Worm (Caenorhabditis elegans) whole organism, L3 larva: ENCODE measurements around the gene hira-1.

Source experiments
- R02D3.7 ChIP-seq: fragments of 150-350 bp; optimal IDR thresholded peaks from 2 replicates; lab custom pipeline; 2014; ENCODE audit warnings: missing biosample characterization, missing genetic modification characterization
- ZK546.5 ChIP-seq: sonication (generic microtip); optimal IDR thresholded peaks from 2 replicates; lab custom pipeline; 2017; ENCODE audit warnings: missing biosample characterization, missing genetic modification characterization
- ama-1 ChIP-seq: fragments of 150-350 bp; optimal IDR thresholded peaks from 2 replicates; lab custom pipeline; 2018
- ceh-28 ChIP-seq: fragments of 150-350 bp; optimal IDR thresholded peaks from 2 replicates; lab custom pipeline; 2014; ENCODE audit warnings: missing biosample characterization, missing genetic modification reagents, missing genetic modification characterization
- daf-12 ChIP-seq: fragments of 150-350 bp; optimal IDR thresholded peaks from 2 replicates; lab custom pipeline; 2014; ENCODE audit warnings: missing biosample characterization, missing genetic modification reagents, missing genetic modification characterization
- egl-27 ChIP-seq: sonication (generic microtip); optimal IDR thresholded peaks from 4 replicates; lab custom pipeline; 2017; ENCODE audit warnings: missing biosample characterization, missing genetic modification reagents, missing genetic modification characterization
- elt-1 ChIP-seq: fragments of 150-350 bp; optimal IDR thresholded peaks from 2 replicates; lab custom pipeline; 2014; ENCODE audit warnings: missing biosample characterization, missing genetic modification characterization
- elt-3 ChIP-seq, 3 experiments: fragments of 150-350 bp in 1 of 3; sonication (generic microtip) in 2 of 3; optimal IDR thresholded peaks; 2 replicates in 2 of 3; 4 replicates in 1 of 3; lab custom pipeline; 2014 to 2017; ENCODE audit warnings: missing biosample characterization in 3 of 3, missing genetic modification characterization in 3 of 3
- eor-1 ChIP-seq, 2 experiments: fragments of 150-350 bp; optimal IDR thresholded peaks; 2 replicates each; lab custom pipeline; 2014 to 2018; ENCODE audit warnings: missing biosample characterization in 2 of 2, missing genetic modification characterization in 2 of 2
- fkh-10 ChIP-seq: sonication (generic microtip); optimal IDR thresholded peaks from 2 replicates; lab custom pipeline; 2017; ENCODE audit warnings: missing biosample characterization, missing genetic modification reagents, missing genetic modification characterization
- hmg-11 ChIP-seq: sonication (generic microtip); optimal IDR thresholded peaks from 2 replicates; lab custom pipeline; 2016; ENCODE audit warnings: missing genetic modification characterization, missing compliant biosample characterization
- lin-39 ChIP-seq: fragments of 150-350 bp; optimal IDR thresholded peaks from 2 replicates; lab custom pipeline; 2018; ENCODE audit warnings: missing biosample characterization, missing genetic modification reagents, missing genetic modification characterization
- mdl-1 ChIP-seq: fragments of 150-350 bp; optimal IDR thresholded peaks from 2 replicates; lab custom pipeline; 2014; ENCODE audit warnings: missing biosample characterization, missing genetic modification characterization
- mml-1 ChIP-seq: fragments of 150-350 bp; sonication (generic microtip); optimal IDR thresholded peaks from 3 replicates; lab custom pipeline; 2014; ENCODE audit warnings: missing biosample characterization, missing genetic modification characterization
- nfya-1 ChIP-seq: sonication (generic microtip); optimal IDR thresholded peaks from 2 replicates; lab custom pipeline; 2017; ENCODE audit warnings: missing genetic modification characterization, mild to moderate bottlenecking, missing compliant biosample characterization, antibody characterized with exemption, moderate library complexity; ENCODE audit not compliant: insufficient read depth
- nhr-23 ChIP-seq: fragments of 150-350 bp; optimal IDR thresholded peaks from 2 replicates; lab custom pipeline; 2014; ENCODE audit warnings: missing biosample characterization, missing genetic modification reagents, missing genetic modification characterization
- nhr-237 ChIP-seq: fragments of 150-350 bp; optimal IDR thresholded peaks from 2 replicates; lab custom pipeline; 2014; ENCODE audit warnings: missing biosample characterization, missing genetic modification characterization
- nhr-25 ChIP-seq: sonication (generic microtip); optimal IDR thresholded peaks from 2 replicates; lab custom pipeline; 2017; ENCODE audit warnings: missing biosample characterization, missing genetic modification characterization
- nhr-28 ChIP-seq: fragments of 150-350 bp; optimal IDR thresholded peaks from 2 replicates; lab custom pipeline; 2014; ENCODE audit warnings: missing biosample characterization, missing genetic modification characterization
- nhr-43 ChIP-seq: sonication (generic microtip); optimal IDR thresholded peaks from 2 replicates; lab custom pipeline; 2016; ENCODE audit warnings: mild to moderate bottlenecking, missing genetic modification characterization, missing compliant biosample characterization; ENCODE audit not compliant: poor library complexity, severe bottlenecking
- nhr-77 ChIP-seq: fragments of 150-350 bp; optimal IDR thresholded peaks from 2 replicates; lab custom pipeline; 2014; ENCODE audit warnings: missing biosample characterization, missing genetic modification characterization
- pha-4 ChIP-seq: fragments of 150-350 bp; optimal IDR thresholded peaks from 2 replicates; lab custom pipeline; 2014; ENCODE audit warnings: missing biosample characterization, missing genetic modification reagents, missing genetic modification characterization
- pqm-1 ChIP-seq: fragments of 150-350 bp; optimal IDR thresholded peaks from 2 replicates; lab custom pipeline; 2017; ENCODE audit warnings: missing biosample characterization, missing genetic modification characterization, inconsistent platforms
- skn-1 ChIP-seq: fragments of 150-350 bp; optimal IDR thresholded peaks from 2 replicates; lab custom pipeline; 2014; ENCODE audit warnings: missing biosample characterization, missing genetic modification characterization
- snpc-4 ChIP-seq: fragments of 150-350 bp; optimal IDR thresholded peaks from 2 replicates; lab custom pipeline; 2014; ENCODE audit warnings: missing biosample characterization, missing genetic modification characterization
- tbx-2 ChIP-seq: sonication (generic microtip); optimal IDR thresholded peaks from 2 replicates; lab custom pipeline; 2016; ENCODE audit warnings: mild to moderate bottlenecking, missing genetic modification characterization, missing compliant biosample characterization
- unc-39 ChIP-seq: sonication (generic microtip); optimal IDR thresholded peaks from 4 replicates; lab custom pipeline; 2017; ENCODE audit warnings: missing biosample characterization, missing genetic modification characterization
- zag-1 ChIP-seq: fragments of 150-350 bp; optimal IDR thresholded peaks from 2 replicates; lab custom pipeline; 2014; ENCODE audit warnings: missing biosample characterization, missing genetic modification characterization

The hira-1 gene

DNA sequence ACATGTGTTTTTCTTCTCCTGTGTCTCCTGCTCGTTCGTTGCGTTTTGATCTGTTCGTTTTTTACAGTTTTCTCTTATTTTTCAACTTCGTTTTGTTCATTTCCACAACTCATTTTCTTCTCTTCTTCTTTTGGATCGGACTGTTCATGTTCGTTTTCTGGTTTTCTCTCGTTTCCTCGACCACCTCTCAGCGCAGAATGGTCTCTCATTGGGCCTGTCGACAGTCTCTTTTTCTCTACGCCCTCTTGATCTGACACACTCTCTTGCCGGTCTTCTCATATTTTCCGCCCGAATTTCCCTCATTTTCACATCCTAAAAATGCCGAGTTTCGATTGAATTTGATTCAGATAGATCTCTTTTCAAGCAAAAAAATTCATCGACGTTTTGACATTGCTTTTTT, 9.3 kb upstream of the hira-1 start:
- no peak for TF ChIP-seq elt-1
- peak; percentile 30 for TF ChIP-seq nfya-1 (tag; lab: Kevin White, UChicago)

DNA sequence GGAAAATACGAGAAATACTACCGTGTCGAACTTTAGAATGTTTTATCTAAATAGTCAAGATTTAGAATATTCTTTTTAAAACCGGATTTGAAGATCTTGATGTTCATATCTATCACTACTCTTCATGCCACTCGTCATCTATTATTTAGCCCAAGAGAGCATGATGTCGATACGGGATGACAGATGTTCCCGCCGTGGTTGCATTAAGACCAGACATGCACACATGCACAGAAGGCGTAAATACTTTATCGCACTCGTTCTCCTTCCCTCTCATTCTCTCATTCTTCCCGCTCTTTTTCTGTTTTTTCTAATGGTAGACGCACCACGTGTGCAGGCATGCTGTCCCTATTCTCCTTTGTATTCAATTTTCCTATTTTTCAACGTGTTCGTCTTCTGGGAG, 7.6 kb upstream of the hira-1 start:
- TF ChIP-seq lin-39 (tag; lab: Kevin White, UChicago) (peak; percentile 43), nhr-237 (no peak)

DNA sequence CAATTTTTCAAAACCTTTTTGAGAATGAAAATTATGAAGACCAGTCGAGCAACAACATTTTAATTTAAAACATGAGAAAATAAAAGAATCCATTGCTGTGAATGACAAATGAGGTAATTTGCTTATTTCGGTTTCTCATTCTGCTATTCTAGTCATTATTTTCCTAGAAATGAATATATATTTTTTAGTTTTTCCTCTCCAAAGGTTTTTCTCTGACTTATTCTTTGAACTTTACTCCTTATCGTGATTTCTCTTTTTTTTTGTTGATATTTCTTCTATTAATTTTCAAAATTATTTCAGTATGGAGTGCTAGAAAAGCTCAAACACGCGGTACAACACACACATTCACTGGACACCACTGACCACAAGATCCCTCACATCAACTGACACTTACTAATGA, 5.3 kb upstream of the hira-1 start, which contains the start of gene pup-2:
Gene pup-2 (plus strand): TSS at position 301 of the 400 bp plus-strand sequence.
- TF ChIP-seq daf-12 (tag; lab: Kevin White, UChicago) = no peak
- no peak for TF ChIP-seq skn-1 (tag; lab: Kevin White, UChicago)
- TF ChIP-seq ceh-28 (tag; lab: Kevin White, UChicago) = no peak
- no peak for TF ChIP-seq pha-4 (tag; lab: Kevin White, UChicago)
- TF ChIP-seq nhr-28 = no peak
- no peak for TF ChIP-seq nhr-25 (tag; lab: Kevin White, UChicago)
- no peak for TF ChIP-seq egl-27
- TF ChIP-seq ZK546.5 = no peak
- TF ChIP-seq, all 47 proteins: peak for 0

- TF ChIP-seq hmg-11 (tag; lab: Kevin White, UChicago) = no peak
- TF ChIP-seq mml-1 (tag; lab: Kevin White, UChicago) = no peak
- no peak for TF ChIP-seq egl-27
- no peak for TF ChIP-seq ama-1 (lab: Kevin White, UChicago)
- no peak for TF ChIP-seq pqm-1 (tag; lab: Kevin White, UChicago)
- no peak for TF ChIP-seq daf-12 (tag; lab: Kevin White, UChicago)
- TF ChIP-seq R02D3.7 (tag; lab: Kevin White, UChicago) = no peak
- TF ChIP-seq fkh-10 (GFP tag; lab: Kevin White, UChicago) = no peak
- TF ChIP-seq mdl-1 = no peak
- TF ChIP-seq pha-4 (tag; lab: Kevin White, UChicago) = no peak
- TF ChIP-seq, all 47 proteins: peak for 0
These were observed 2.5 kb upstream of the hira-1 start, which contains the start of gene K10D2.8 for ce11 chrIII:5188426-5188825. TSS of gene K10D2.8 (plus strand) at chrIII:5188726.

- TF ChIP-seq elt-3 (tag; optimal IDR thresholded peaks at IDR 0.05; lab: Kevin White, UChicago) (no peak), nhr-43 (tag; lab: Kevin White, UChicago) (peak; percentile 41), mdl-1 (no peak), eor-1 (tag; optimal IDR thresholded peaks at IDR 0.05; lab: Kevin White, UChicago) (no peak), unc-39 (tag; lab: Kevin White, UChicago) (no peak), pha-4 (tag; lab: Kevin White, UChicago) (peak; percentile 43), nhr-23 (tag; lab: Kevin White, UChicago) (peak; percentile 44), nfya-1 (tag; lab: Kevin White, UChicago) (peak; percentile 24), tbx-2 (tag; lab: Kevin White, UChicago) (no peak), ZK546.5 (no peak), nhr-77 (tag; lab: Kevin White, UChicago) (no peak)
These were observed 745 bp upstream of the hira-1 start for ce11 chrIII:5190179-5190578.

ce11 chrIII:5193266-5193665, 2.3 kb downstream of the hira-1 start:
- TF ChIP-seq unc-39 (tag; lab: Kevin White, UChicago) (no peak), pha-4 (tag; lab: Kevin White, UChicago) (peak; percentile 3), snpc-4 (tag; lab: Kevin White, UChicago) (no peak), tbx-2 (tag; lab: Kevin White, UChicago) (no peak)

DNA sequence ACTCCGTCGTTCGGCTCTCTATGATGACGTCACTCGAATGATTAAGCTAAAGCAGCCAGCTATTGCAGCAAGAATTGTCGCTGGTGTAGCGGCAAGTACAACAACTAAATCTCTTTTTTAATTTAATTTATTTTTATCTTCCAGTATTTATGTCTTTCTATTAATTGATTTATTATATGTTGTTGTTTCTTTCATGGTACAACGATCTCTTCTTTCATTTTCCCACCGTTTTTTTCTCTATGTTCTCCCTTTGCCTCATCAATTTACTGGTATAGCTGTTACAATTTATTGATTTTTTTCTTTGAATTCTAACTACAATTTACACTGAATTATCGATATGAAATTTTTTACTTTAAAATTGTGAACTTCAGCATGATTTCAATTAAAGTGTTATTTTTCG, 4.8 kb downstream of the hira-1 start, which contains the start of gene moc-6:
Gene moc-6 (plus strand): TSS at position 301 of the 400 bp plus-strand sequence.
- peak; percentile 12 for TF ChIP-seq ceh-28 (tag; lab: Kevin White, UChicago)
- TF ChIP-seq nhr-237 = no peak
- no peak for TF ChIP-seq unc-39 (tag; lab: Kevin White, UChicago)
- no peak for TF ChIP-seq zag-1
